Fruit fly (Drosophila melanogaster) S2 (cell line): ENCODE data around the gene lectin-24Db.

ENCODE experiments used
- CG8478 ChIP-seq: fragments of >200 bp; optimal IDR thresholded peaks from 2 replicates; lab custom pipeline; 2018
- CTCF ChIP-seq, 2 experiments: fragments of >200 bp; optimal IDR thresholded peaks; 2 replicates each; lab custom pipeline; 2018

Gene lectin-24Db

dm6 chr2L:4187631-4188173 is at the start of gene lectin-24Db, which contains the start of gene Tbcc:
Gene lectin-24Db, plus strand, starts transcription at chr2L:4188123.
Gene Tbcc, minus strand, starts transcription at chr2L:4187793.
- TF ChIP-seq CG8478 (lab: Kevin White, UChicago) (no peak), CTCF (optimal IDR thresholded peaks at IDR 0.05; lab: Kevin White, UChicago) (no peak)

dm6 chr2L:4146317-4146716 is 41.6 kb upstream of the lectin-24Db start:
- TF ChIP-seq CG8478 (lab: Kevin White, UChicago) = no peak
- TF ChIP-seq CTCF (optimal IDR thresholded peaks at IDR 0.05; lab: Kevin White, UChicago) = no peak

DNA sequence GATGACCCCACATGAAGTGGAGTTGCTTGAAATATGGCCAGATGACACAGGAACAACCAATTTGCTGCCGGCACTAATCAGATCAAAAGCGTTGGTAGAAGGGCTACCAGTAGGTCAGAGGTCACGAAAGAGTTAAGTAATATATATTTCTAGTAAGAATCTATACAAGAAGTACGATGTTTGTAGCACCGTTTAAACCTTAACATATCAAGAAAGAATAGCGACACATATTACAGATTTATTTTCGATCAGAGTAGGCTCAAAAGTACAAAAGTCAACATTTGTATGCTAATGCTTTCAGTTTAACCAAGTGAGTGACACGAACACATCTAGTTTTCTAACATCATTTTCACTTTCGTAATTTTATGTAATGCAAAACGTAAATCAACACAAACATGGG is 38.9 kb upstream of the lectin-24Db start, which contains the start of gene CG2955:
Gene CG2955, plus strand, starts transcription at position 301 of the 400 bp plus-strand sequence.
- TF ChIP-seq CG8478 (lab: Kevin White, UChicago) (no peak), CTCF (optimal IDR thresholded peaks at IDR 0.05; lab: Kevin White, UChicago) (no peak)

- TF ChIP-seq CTCF (optimal IDR thresholded peaks at IDR 0.05; lab: Kevin White, UChicago) = no peak
- TF ChIP-seq CG8478 (lab: Kevin White, UChicago) = no peak
These were observed 21.9 kb upstream of the lectin-24Db start, which contains the start of gene Or24a for dm6 chr2L:4166034-4166433. Gene Or24a, minus strand, starts transcription at chr2L:4166134.

DNA sequence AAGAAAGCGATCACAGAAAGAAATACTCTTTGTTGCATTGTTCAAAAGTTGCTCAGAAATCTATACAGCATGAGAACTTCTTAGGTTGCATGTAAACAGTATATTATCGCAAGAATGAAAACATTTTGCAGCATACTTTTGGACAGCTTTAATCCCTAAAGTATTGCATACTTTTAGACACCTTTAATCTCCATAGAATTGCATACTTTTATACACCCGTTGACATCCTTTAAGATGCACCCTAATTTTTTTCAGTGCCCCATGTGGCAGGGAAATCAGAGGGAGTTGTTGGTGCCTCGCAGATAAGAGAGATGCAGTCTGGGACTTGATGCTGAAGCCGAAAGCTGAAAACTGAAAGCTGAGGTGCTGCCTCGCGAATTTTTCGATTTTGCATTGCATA is 8.5 kb upstream of the lectin-24Db start:
- TF ChIP-seq CTCF (optimal IDR thresholded peaks at IDR 0.05; lab: Kevin White, UChicago) = no peak
- no peak for TF ChIP-seq CG8478 (lab: Kevin White, UChicago)

DNA sequence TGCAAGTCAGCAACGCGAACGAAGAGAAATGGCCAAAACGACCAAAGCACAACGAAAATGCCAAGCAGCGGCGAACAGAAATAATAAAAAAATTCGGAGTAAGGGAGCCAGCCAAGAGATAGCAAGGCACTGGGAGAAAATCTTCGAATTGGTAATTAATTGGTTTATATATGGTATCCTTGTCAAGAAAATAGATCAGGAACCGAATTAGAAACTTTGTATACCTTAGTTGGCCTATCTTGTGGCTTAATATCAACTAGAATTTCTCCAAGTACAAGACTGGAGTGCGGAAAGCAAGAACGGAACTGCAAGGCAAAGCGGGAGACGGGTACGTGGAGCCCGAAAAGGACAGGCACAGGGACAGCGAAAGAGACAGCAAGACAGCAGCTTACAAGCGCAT is 8.0 kb upstream of the lectin-24Db start:
- TF ChIP-seq CG8478 (lab: Kevin White, UChicago) (no peak), CTCF (optimal IDR thresholded peaks at IDR 0.05; lab: Kevin White, UChicago) (no peak)

- TF ChIP-seq CTCF (optimal IDR thresholded peaks at IDR 0.05; lab: Kevin White, UChicago) = no peak
- no peak for TF ChIP-seq CG8478 (lab: Kevin White, UChicago)
These were observed 2.5 kb upstream of the lectin-24Db start for dm6 chr2L:4185269-4186024.

DNA sequence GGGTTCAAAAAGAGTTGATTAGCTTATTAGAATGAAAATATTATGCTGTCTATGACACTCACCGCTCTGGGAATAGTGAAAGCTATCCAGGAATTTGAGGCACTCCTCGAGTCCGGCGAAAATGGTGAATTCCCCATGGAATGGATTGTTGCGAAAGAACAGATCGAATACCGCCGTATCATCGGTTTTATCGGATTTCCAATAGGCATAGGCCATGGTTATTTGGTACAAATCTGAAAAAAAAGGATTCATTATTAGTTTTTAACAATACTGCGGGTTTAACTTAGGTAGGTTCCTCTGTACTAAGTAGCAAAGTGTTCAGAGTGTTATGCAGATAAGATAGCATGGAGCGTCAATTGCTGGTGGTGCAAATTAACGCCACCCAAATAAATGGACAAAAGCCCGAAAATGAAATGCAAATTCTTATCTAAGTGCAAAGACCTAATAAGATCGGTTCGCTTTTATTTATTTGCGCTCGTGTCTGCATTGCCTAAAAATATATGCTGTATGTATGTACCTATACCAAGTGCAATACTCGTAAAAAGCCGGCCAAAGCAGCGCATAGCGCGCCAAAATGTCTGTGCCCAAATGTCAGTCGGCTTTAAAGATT is 7.9 kb downstream of the lectin-24Db start:
- TF ChIP-seq CG8478 (lab: Kevin White, UChicago) (no peak), CTCF (optimal IDR thresholded peaks at IDR 0.05; lab: Kevin White, UChicago) (no peak)

dm6 chr2L:4196347-4197142 is 8.6 kb downstream of the lectin-24Db start:
- TF ChIP-seq CG8478 (lab: Kevin White, UChicago) (no peak), CTCF (optimal IDR thresholded peaks at IDR 0.05; lab: Kevin White, UChicago) (peak; percentile 73 to 78)

DNA sequence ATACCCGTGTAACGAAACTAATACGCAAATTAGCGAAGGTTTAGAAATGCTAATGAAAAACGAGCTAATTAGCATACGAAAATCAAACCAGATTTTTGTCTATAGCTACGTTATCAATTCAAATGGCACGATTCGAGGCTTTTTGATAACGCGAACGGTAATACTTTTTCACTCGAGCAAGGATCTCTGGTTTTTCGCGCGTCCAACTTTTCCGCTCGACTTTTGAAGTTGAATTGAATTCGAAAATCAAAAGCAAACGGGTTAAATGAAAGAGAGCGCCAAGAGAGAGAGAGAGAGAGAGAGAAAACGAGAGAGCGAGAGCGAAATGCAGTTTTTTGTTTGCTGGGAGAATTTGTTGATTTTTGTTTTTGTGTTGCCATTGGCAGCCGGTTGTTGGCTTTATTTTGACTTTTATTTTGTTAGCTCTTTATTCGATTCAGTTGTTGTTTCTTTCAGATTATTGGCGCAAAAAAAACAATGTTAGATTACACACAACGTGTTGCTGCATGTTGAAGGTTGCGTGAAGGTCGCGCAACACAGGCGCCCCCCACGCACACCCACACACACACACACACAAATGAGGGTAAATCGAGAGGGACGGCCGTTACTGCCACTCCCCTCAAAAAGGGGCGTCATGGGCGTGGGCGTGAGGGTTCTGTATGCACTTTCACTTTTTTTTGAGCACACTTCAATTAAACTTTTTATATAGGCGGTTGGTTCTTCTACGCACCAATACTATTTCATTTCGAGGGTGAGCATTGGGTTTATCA is 9.4 kb downstream of the lectin-24Db start:
- TF ChIP-seq CG8478 (lab: Kevin White, UChicago) (no peak), CTCF (optimal IDR thresholded peaks at IDR 0.05; lab: Kevin White, UChicago) (no peak)

- TF ChIP-seq CTCF (optimal IDR thresholded peaks at IDR 0.05; lab: Kevin White, UChicago) (no peak), CG8478 (lab: Kevin White, UChicago) (no peak)
These were observed 10.0 kb downstream of the lectin-24Db start, which contains the start of gene Naprt for dm6 chr2L:4197913-4198319. Gene Naprt, minus strand, starts transcription at chr2L:4198071.

dm6 chr2L:4211335-4211753 is 23.4 kb downstream of the lectin-24Db start:
- TF ChIP-seq CTCF (optimal IDR thresholded peaks at IDR 0.05; lab: Kevin White, UChicago) (no peak), CG8478 (lab: Kevin White, UChicago) (no peak)

dm6 chr2L:4218820-4219219 is 30.9 kb downstream of the lectin-24Db start:
- TF ChIP-seq CG8478 (lab: Kevin White, UChicago) (no peak), CTCF (optimal IDR thresholded peaks at IDR 0.05; lab: Kevin White, UChicago) (no peak)
